Fruit fly (Drosophila melanogaster) whole organism, embryonic: Measurements from ENCODE around the gene Cfp1.

ENCODE experiments used
- CG10543 ChIP-seq: fragments of 200-800 bp; sonication (Bioruptor generic); optimal IDR thresholded peaks from 3 replicates; lab custom pipeline; 2017; ENCODE audit warnings: missing biosample characterization, mild to moderate bottlenecking, missing genetic modification characterization, moderate library complexity
- CG10654 ChIP-seq: fragments of 200-800 bp; sonication (Bioruptor generic); optimal IDR thresholded peaks from 2 replicates; lab custom pipeline; 2016; ENCODE audit warnings: missing biosample characterization, missing genetic modification characterization
- CG31224 ChIP-seq: fragments of 200-800 bp; sonication (Bioruptor generic); IDR thresholded peaks from 2 replicates; pipeline ENCODE4 v1.3.6; 2022; ENCODE audit warnings: missing biosample characterization, missing genetic modification characterization
- CG8388 ChIP-seq: fragments of 200-800 bp; sonication (Bioruptor generic); optimal IDR thresholded peaks from 2 replicates; lab custom pipeline; 2019; ENCODE audit warnings: missing biosample characterization, mild to moderate bottlenecking, missing genetic modification characterization, moderate library complexity
- H2.0 ChIP-seq: fragments of 200-800 bp; sonication (Bioruptor generic); IDR thresholded peaks from 2 replicates; pipeline ENCODE4 v1.3.6; 2022; ENCODE audit warnings: missing biosample characterization, missing genetic modification characterization
- Scr ChIP-seq: fragments of 200-800 bp; sonication (Bioruptor generic); IDR thresholded peaks from 2 replicates; pipeline ENCODE4 v1.3.6; 2022; ENCODE audit warnings: missing biosample characterization, missing genetic modification characterization; ENCODE audit not compliant: partially characterized antibody
- eyg ChIP-seq: fragments of 200-800 bp; sonication (Bioruptor generic); optimal IDR thresholded peaks from 3 replicates; lab custom pipeline; 2016; ENCODE audit warnings: missing biosample characterization, missing genetic modification characterization
- pan ChIP-seq, 4 experiments: fragments of >200 bp in 3 of 4; fragments of 200-800 bp in 1 of 4; sonication (Bioruptor generic) in 1 of 4; optimal IDR thresholded peaks in 3 of 4; IDR thresholded peaks in 1 of 4; 2 replicates each; pipeline versions ENCODE4 v1.3.6 to Lab custom; 2017 to 2022; ENCODE audit warnings: missing biosample characterization in 2 of 4, missing genetic modification characterization in 2 of 4, mixed read lengths in 1 of 4
- schlank ChIP-seq: fragments of 200-800 bp; sonication (Bioruptor generic); optimal IDR thresholded peaks from 2 replicates; lab custom pipeline; 2018; ENCODE audit warnings: missing biosample characterization, mild to moderate bottlenecking, missing genetic modification characterization

- TF ChIP-seq schlank (tag; lab: Kevin White, UChicago) (no peak), H2.0 (GFP tag; lab: Robert Waterston, UW) (no peak), CG10543 (GFP tag; lab: Kevin White, UChicago) (no peak), pan (optimal IDR thresholded peaks at IDR 0.05; lab: Kevin White, UChicago) (no peak), pan (GFP tag; optimal IDR thresholded peaks at IDR 0.05 in 1 of 2, IDR thresholded peaks at IDR 0.05 in 1 of 2) (no peak), CG10654 (GFP tag; lab: Kevin White, UChicago) (no peak), eyg (GFP tag; lab: Kevin White, UChicago) (no peak), CG8388 (GFP tag; lab: Kevin White, UChicago) (no peak), CG31224 (no peak), Scr (GFP tag; lab: Robert Waterston, UW) (no peak)
Observed at dm6 chrX:9305735-9306134, 33.0 kb upstream of the Cfp1 start.
